Worm (Caenorhabditis elegans) whole organism, L4/young adult: ENCODE results near the gene rer-1.

Experiments used
- W03F9.2 ChIP-seq: fragments of 150-350 bp; optimal IDR thresholded peaks from 2 replicates; lab custom pipeline; 2014; ENCODE audit warnings: missing biosample characterization, missing genetic modification characterization
- dao-5 ChIP-seq: sonication (generic microtip); optimal IDR thresholded peaks from 2 replicates; lab custom pipeline; 2016; ENCODE audit warnings: missing genotype, missing genetic modification characterization, moderate library complexity, missing compliant biosample characterization
- him-1 ChIP-seq: sonication (generic microtip); optimal IDR thresholded peaks from 2 replicates; lab custom pipeline; 2016; ENCODE audit warnings: missing genotype, missing genetic modification reagents, missing genetic modification characterization, missing compliant biosample characterization

- TF ChIP-seq him-1 (tag; lab: Kevin White, UChicago) (no peak), W03F9.2 (no peak), dao-5 (tag; lab: Kevin White, UChicago) (no peak)
Measured at ce11 chrII:8830917-8831316, 19.7 kb downstream of the rer-1 start.
